Worm (Caenorhabditis elegans): Measurements from ENCODE around the gene rgs-1.

ce11 chrIII:10064140-10064539, 47.8 kb upstream of the rgs-1 start, which contains the start of gene ekl-6:
- TF ChIP-seq egl-27 (tag; optimal IDR thresholded peaks at IDR 0.05) (no peak), snpc-4 (tag; optimal IDR thresholded peaks at IDR 0.05) (no peak), mdl-1 (tag; optimal IDR thresholded peaks at IDR 0.05) (no peak), R02D3.7 (tag; optimal IDR thresholded peaks at IDR 0.05) (no peak), fos-1 (tag; optimal IDR thresholded peaks at IDR 0.05) (peak; percentile 21), nhr-6 (tag; optimal IDR thresholded peaks at IDR 0.05) (no peak), mab-5 (tag; optimal IDR thresholded peaks at IDR 0.05) (no peak), ztf-4 (tag; optimal IDR thresholded peaks at IDR 0.05) (no peak), aly-2 (tag; optimal IDR thresholded peaks at IDR 0.05) (no peak), dmd-4 (tag; optimal IDR thresholded peaks at IDR 0.05) (no peak), nhr-12 (tag; optimal IDR thresholded peaks at IDR 0.05) (no peak)

Measured in whole organism, L2 larva.